Worm (Caenorhabditis elegans) whole organism, young adult: ENCODE measurements around the gene flap-1.

Source experiments
- B0035.1 ChIP-seq: sonication (generic microtip); optimal IDR thresholded peaks from 2 replicates; lab custom pipeline; 2016; ENCODE audit warnings: missing genetic modification characterization, mild to moderate bottlenecking, missing compliant biosample characterization, missing genotype, missing genetic modification reagents
- B0261.1 ChIP-seq: sonication (generic microtip); optimal IDR thresholded peaks from 2 replicates; lab custom pipeline; 2016; ENCODE audit warnings: mild to moderate bottlenecking, missing genetic modification characterization, moderate library complexity, missing compliant biosample characterization
- F22D6.2 ChIP-seq: sonication (generic microtip); optimal IDR thresholded peaks from 2 replicates; lab custom pipeline; 2016; ENCODE audit warnings: mild to moderate bottlenecking, missing genetic modification characterization, missing compliant biosample characterization
- F33H1.4 ChIP-seq: fragments of 200-800 bp; sonication (Bioruptor generic); IDR thresholded peaks from 2 replicates; pipeline ENCODE4 v1.3.6; 2022; ENCODE audit warnings: missing genetic modification reagents, missing genetic modification characterization, missing compliant biosample characterization
- F49E8.2 ChIP-seq: sonication (generic microtip); optimal IDR thresholded peaks from 3 replicates; lab custom pipeline; 2017; ENCODE audit warnings: missing genetic modification characterization, mild to moderate bottlenecking, missing compliant biosample characterization, antibody characterized with exemption, moderate library complexity; ENCODE audit not compliant: insufficient read depth
- F52B5.7 ChIP-seq: sonication (generic microtip); optimal IDR thresholded peaks from 2 replicates; lab custom pipeline; 2016; ENCODE audit warnings: mild to moderate bottlenecking, missing genetic modification characterization, missing compliant biosample characterization
- F55B11.4 ChIP-seq: sonication (generic microtip); optimal IDR thresholded peaks from 2 replicates; lab custom pipeline; 2016; ENCODE audit warnings: missing compliant biosample characterization, missing genetic modification characterization, borderline replicate concordance; ENCODE audit not compliant: insufficient read depth
- F57A8.1 ChIP-seq: fragments of 200-800 bp; sonication (Bioruptor generic); optimal IDR thresholded peaks from 2 replicates; lab custom pipeline; 2018; ENCODE audit warnings: mild to moderate bottlenecking, missing genetic modification characterization, moderate library complexity, missing compliant biosample characterization
- F57C9.4 ChIP-seq: sonication (generic microtip); optimal IDR thresholded peaks from 2 replicates; lab custom pipeline; 2017; ENCODE audit warnings: mild to moderate bottlenecking, missing genetic modification characterization, missing compliant biosample characterization
- T07F8.4 ChIP-seq: sonication (generic microtip); optimal IDR thresholded peaks from 2 replicates; lab custom pipeline; 2016; ENCODE audit warnings: mild to moderate bottlenecking, missing genetic modification characterization, moderate library complexity, missing compliant biosample characterization
- T26A5.8 ChIP-seq: sonication (generic microtip); optimal IDR thresholded peaks from 2 replicates; lab custom pipeline; 2016; ENCODE audit warnings: missing genetic modification characterization, missing compliant biosample characterization
- Y53F4B.3 ChIP-seq: fragments of 200-800 bp; sonication (Bioruptor generic); IDR thresholded peaks from 2 replicates; pipeline ENCODE4 v1.3.6; 2022; ENCODE audit warnings: missing genetic modification reagents, missing genetic modification characterization, missing compliant biosample characterization
- Y79H2A.3 ChIP-seq: fragments of 200-800 bp; sonication (Bioruptor generic); conservative IDR thresholded peaks from 2 replicates; pipeline ENCODE4 v1.3.6; 2022; ENCODE audit warnings: missing genetic modification reagents, missing genetic modification characterization, missing compliant biosample characterization
- Y95B8A.8 ChIP-seq: fragments of 200-800 bp; sonication (Bioruptor generic); IDR thresholded peaks from 2 replicates; pipeline ENCODE4 v1.3.6; 2022; ENCODE audit warnings: missing genetic modification reagents, missing genetic modification characterization, missing compliant biosample characterization
- ceh-27 ChIP-seq: fragments of 200-800 bp; sonication (Bioruptor generic); optimal IDR thresholded peaks from 2 replicates; lab custom pipeline; 2018; ENCODE audit warnings: mild to moderate bottlenecking, missing genetic modification characterization, moderate library complexity, missing compliant biosample characterization
- chd-7 ChIP-seq: sonication (generic microtip); optimal IDR thresholded peaks from 2 replicates; lab custom pipeline; 2016; ENCODE audit warnings: mild to moderate bottlenecking, missing genetic modification characterization, moderate library complexity, missing compliant biosample characterization
- dox-1 ChIP-seq: fragments of 200-800 bp; sonication (Bioruptor generic); IDR thresholded peaks from 2 replicates; pipeline ENCODE4 v1.3.6; 2022; ENCODE audit warnings: missing genetic modification reagents, missing genetic modification characterization, missing compliant biosample characterization
- dpl-1 ChIP-seq: fragments of 150-350 bp; optimal IDR thresholded peaks from 2 replicates; lab custom pipeline; 2014; ENCODE audit warnings: missing biosample characterization, missing genetic modification reagents, missing genetic modification characterization
- efl-1 ChIP-seq: fragments of 150-350 bp; optimal IDR thresholded peaks from 2 replicates; lab custom pipeline; 2014; ENCODE audit warnings: missing biosample characterization, missing genetic modification reagents, missing genetic modification characterization
- gei-17 ChIP-seq: fragments of 200-800 bp; sonication (Bioruptor generic); optimal IDR thresholded peaks from 2 replicates; lab custom pipeline; 2018; ENCODE audit warnings: mild to moderate bottlenecking, missing genetic modification characterization, missing compliant biosample characterization
- hlh-12 ChIP-seq: sonication (generic microtip); optimal IDR thresholded peaks from 2 replicates; lab custom pipeline; 2016; ENCODE audit warnings: missing genetic modification characterization, missing compliant biosample characterization
- hlh-26 ChIP-seq: fragments of 200-800 bp; sonication (Bioruptor generic); conservative IDR thresholded peaks from 2 replicates; pipeline ENCODE4 v1.3.6; 2022; ENCODE audit warnings: missing genetic modification reagents, missing genetic modification characterization, missing compliant biosample characterization
- hrde-1 ChIP-seq: sonication (generic microtip); optimal IDR thresholded peaks from 2 replicates; lab custom pipeline; 2016; ENCODE audit warnings: missing genetic modification characterization, mild to moderate bottlenecking, missing compliant biosample characterization, moderate library complexity, missing genotype, missing genetic modification reagents, borderline replicate concordance
- hsf-1 ChIP-seq: fragments of 200-800 bp; sonication (Bioruptor generic); IDR thresholded peaks from 2 replicates; pipeline ENCODE4 v1.3.6; 2022; ENCODE audit warnings: missing genetic modification reagents, missing genetic modification characterization, missing compliant biosample characterization
- lin-40 ChIP-seq: sonication (generic microtip); optimal IDR thresholded peaks from 2 replicates; lab custom pipeline; 2016; ENCODE audit warnings: missing genetic modification characterization, mild to moderate bottlenecking, missing compliant biosample characterization, missing genotype, missing genetic modification reagents
- madf-3 ChIP-seq: fragments of 200-800 bp; sonication (Bioruptor generic); IDR thresholded peaks from 2 replicates; pipeline ENCODE4 v1.3.6; 2022; ENCODE audit warnings: missing genetic modification reagents, missing genetic modification characterization, missing compliant biosample characterization
- madf-6 ChIP-seq: fragments of 200-800 bp; sonication (Bioruptor generic); IDR thresholded peaks from 2 replicates; pipeline ENCODE4 v1.3.6; 2022; ENCODE audit warnings: missing genetic modification reagents, missing genetic modification characterization, missing compliant biosample characterization
- madf-8 ChIP-seq: fragments of 200-800 bp; sonication (Bioruptor generic); conservative IDR thresholded peaks from 2 replicates; pipeline ENCODE4 v1.3.6; 2022; ENCODE audit warnings: missing genetic modification reagents, missing genetic modification characterization, missing compliant biosample characterization
- mel-28 ChIP-seq: sonication (generic microtip); optimal IDR thresholded peaks from 2 replicates; lab custom pipeline; 2016; ENCODE audit warnings: borderline replicate concordance, mild to moderate bottlenecking, missing genetic modification characterization, missing compliant biosample characterization
- mes-4 ChIP-seq: sonication (generic microtip); optimal IDR thresholded peaks from 2 replicates; lab custom pipeline; 2016; ENCODE audit warnings: missing genotype, missing genetic modification characterization, missing compliant biosample characterization
- nfya-1 ChIP-seq: sonication (generic microtip); optimal IDR thresholded peaks from 2 replicates; lab custom pipeline; 2017; ENCODE audit warnings: antibody characterized with exemption, missing compliant biosample characterization, missing genetic modification characterization, borderline replicate concordance; ENCODE audit not compliant: insufficient read depth
- nfyb-1 ChIP-seq: fragments of 200-800 bp; sonication (Bioruptor generic); IDR thresholded peaks from 2 replicates; pipeline ENCODE4 v1.3.6; 2022; ENCODE audit warnings: missing genetic modification reagents, missing genetic modification characterization, missing compliant biosample characterization
- nhr-179 ChIP-seq: sonication (generic microtip); optimal IDR thresholded peaks from 2 replicates; lab custom pipeline; 2016; ENCODE audit warnings: mild to moderate bottlenecking, missing genetic modification characterization, missing compliant biosample characterization
- nhr-80 ChIP-seq: sonication (generic microtip); optimal IDR thresholded peaks from 2 replicates; lab custom pipeline; 2016; ENCODE audit warnings: missing genetic modification characterization, missing compliant biosample characterization
- pbrm-1 ChIP-seq: fragments of 200-800 bp; sonication (Bioruptor generic); IDR thresholded peaks from 2 replicates; pipeline ENCODE4 v1.3.6; 2022; ENCODE audit warnings: missing genetic modification reagents, missing genetic modification characterization, missing compliant biosample characterization
- pha-4 ChIP-seq: fragments of 150-350 bp; sonication (generic microtip); optimal IDR thresholded peaks from 2 replicates; lab custom pipeline; 2014; ENCODE audit warnings: missing biosample characterization, missing genetic modification reagents, missing genetic modification characterization
- rpc-1 ChIP-seq, 2 experiments: fragments of 150-350 bp in 1 of 2; sonication (generic microtip) in 1 of 2; optimal IDR thresholded peaks; 2 replicates each; lab custom pipeline; 2014 to 2018; ENCODE audit warnings: missing biosample characterization in 1 of 2, missing genetic modification characterization in 1 of 2, missing genetic modification reagents in 1 of 2, missing genotype in 1 of 2
- tbx-9 ChIP-seq: sonication (generic microtip); optimal IDR thresholded peaks from 2 replicates; lab custom pipeline; 2016; ENCODE audit warnings: borderline replicate concordance, missing genetic modification characterization, inconsistent platforms, missing compliant biosample characterization
- zfh-2 ChIP-seq: fragments of 200-800 bp; sonication (Bioruptor generic); conservative IDR thresholded peaks from 2 replicates; pipeline ENCODE4 v1.3.6; 2022; ENCODE audit warnings: missing genetic modification reagents, missing genetic modification characterization, missing compliant biosample characterization
- ztf-28 ChIP-seq: fragments of 200-800 bp; sonication (Bioruptor generic); IDR thresholded peaks from 2 replicates; pipeline ENCODE4 v1.3.6; 2022; ENCODE audit warnings: missing genetic modification reagents, missing genetic modification characterization, missing compliant biosample characterization
- ztf-3 ChIP-seq: fragments of 200-800 bp; sonication (Bioruptor generic); optimal IDR thresholded peaks from 2 replicates; lab custom pipeline; 2018; ENCODE audit warnings: mild to moderate bottlenecking, missing genetic modification characterization, missing compliant biosample characterization
- ztf-6 ChIP-seq: fragments of 200-800 bp; sonication (Bioruptor generic); IDR thresholded peaks from 2 replicates; pipeline ENCODE4 v1.3.6; 2022; ENCODE audit warnings: missing genetic modification reagents, missing genetic modification characterization, missing compliant biosample characterization

Gene flap-1

DNA sequence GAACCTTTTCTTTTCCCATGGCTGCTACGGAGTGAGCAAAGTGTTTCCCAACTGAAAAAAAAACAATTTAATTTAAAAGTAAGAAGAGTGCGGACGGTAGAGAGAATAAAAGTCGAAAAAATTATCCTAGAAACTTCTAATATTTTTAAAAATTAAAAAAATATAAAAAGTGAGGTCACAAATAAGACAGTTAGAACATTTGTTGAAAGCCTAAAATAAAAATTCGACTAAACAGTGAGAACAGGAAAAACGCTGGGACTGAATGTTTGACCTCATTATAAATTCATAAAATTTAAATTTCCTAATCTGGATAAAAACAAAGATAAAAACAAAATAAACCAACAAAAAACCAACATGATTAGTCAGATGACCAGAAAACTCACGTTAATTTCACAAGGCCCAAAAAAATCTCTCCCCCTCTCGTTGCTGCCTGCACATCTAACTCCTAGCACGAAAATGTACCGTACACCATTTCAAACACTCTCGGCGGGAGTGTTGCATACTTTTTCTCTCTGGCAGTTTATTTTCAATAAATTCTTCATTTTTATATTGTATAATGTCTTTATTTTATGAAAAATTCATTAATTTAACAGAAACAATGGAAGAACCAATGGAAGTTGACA lies 43.1 kb upstream of the flap-1 start, which contains the start of the genes eef-1A.1 and rfc-4 (continued):
- TF ChIP-seq dox-1 (GFP tag; lab: Robert Waterston, UW): peak; percentile 93
- 0 out of 2 replicates have a peak, but pooled peaks have one; percentile 17 for TF ChIP-seq ztf-6 (GFP tag; lab: Robert Waterston, UW)
- TF ChIP-seq Y79H2A.3 (GFP tag; lab: Robert Waterston, UW): no peak
- no peak for TF ChIP-seq zfh-2
- TF ChIP-seq nfyb-1 (GFP tag; lab: Robert Waterston, UW): peak; percentile 94
- TF ChIP-seq gei-17 (GFP tag; lab: Kevin White, UChicago): peak; percentile 58
- TF ChIP-seq lin-40 (tag; lab: Kevin White, UChicago): peak; percentile 89
- TF ChIP-seq mel-28 (tag; lab: Kevin White, UChicago): no peak
- TF ChIP-seq madf-6 (GFP tag; lab: Robert Waterston, UW): peak; percentile 91
- no peak for TF ChIP-seq T26A5.8 (tag; lab: Kevin White, UChicago)
- peak; percentile 68 for TF ChIP-seq hsf-1
- no peak for TF ChIP-seq F57A8.1 (GFP tag; lab: Kevin White, UChicago)
- peak; percentile 66 for TF ChIP-seq madf-8 (GFP tag; lab: Robert Waterston, UW)
- TF ChIP-seq B0035.1: peak; percentile 52
- TF ChIP-seq madf-3: peak; percentile 94
- no peak for TF ChIP-seq F52B5.7 (tag; lab: Kevin White, UChicago)
- peak; percentile 15 for TF ChIP-seq B0261.1 (tag; lab: Kevin White, UChicago)
- no peak for TF ChIP-seq F57C9.4 (tag; lab: Kevin White, UChicago)
- TF ChIP-seq nfya-1 (tag; lab: Kevin White, UChicago): no peak
- no peak for TF ChIP-seq T07F8.4
- peak; percentile 55 for TF ChIP-seq F22D6.2 (tag; lab: Kevin White, UChicago)
- TF ChIP-seq Y95B8A.8 (GFP tag; lab: Robert Waterston, UW): peak; percentile 70; the same call in 1 of the 2 replicates
- TF ChIP-seq hrde-1 (tag; lab: Kevin White, UChicago): peak; percentile 20
- no peak for TF ChIP-seq hlh-26 (GFP tag; lab: Robert Waterston, UW)
- TF ChIP-seq rpc-1 (optimal IDR thresholded peaks at IDR 0.05; lab: Kevin White, UChicago): peak; percentile 16
- TF ChIP-seq rpc-1 (tag; optimal IDR thresholded peaks at IDR 0.05; lab: Kevin White, UChicago): no peak
- peak; percentile 96 for TF ChIP-seq ceh-27 (GFP tag; lab: Kevin White, UChicago)
- peak; percentile 75 for TF ChIP-seq chd-7 (tag; lab: Kevin White, UChicago)
- no peak for TF ChIP-seq F55B11.4
- no peak for TF ChIP-seq hlh-12 (tag; lab: Kevin White, UChicago)
- TF ChIP-seq nhr-179 (tag; lab: Kevin White, UChicago): no peak
- TF ChIP-seq tbx-9 (tag; lab: Kevin White, UChicago): no peak
- TF ChIP-seq, all 124 proteins: peak for 74

DNA sequence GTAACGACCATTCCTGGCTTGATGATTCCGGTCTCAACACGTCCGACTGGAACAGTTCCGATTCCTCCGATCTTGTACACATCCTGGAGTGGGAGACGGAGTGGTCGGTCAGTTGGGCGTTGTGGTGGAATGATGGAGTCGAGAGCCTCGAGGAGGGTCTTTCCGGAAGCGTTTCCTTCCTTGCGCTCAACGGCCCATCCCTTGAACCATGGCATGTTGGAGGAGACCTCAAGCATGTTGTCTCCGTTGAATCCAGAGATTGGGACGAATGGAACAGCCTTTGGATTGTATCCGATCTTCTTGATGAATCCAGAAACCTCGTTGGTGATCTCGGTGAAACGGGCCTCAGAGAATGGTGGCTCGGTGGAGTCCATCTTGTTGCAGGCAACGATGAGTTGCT lies 42.1 kb upstream of the flap-1 start:
- no peak for TF ChIP-seq F22D6.2 (tag; lab: Kevin White, UChicago)
- no peak for TF ChIP-seq Y53F4B.3 (GFP tag; lab: Robert Waterston, UW)
- peak; percentile 10 for TF ChIP-seq efl-1 (GFP tag; lab: Kevin White, UChicago)
- no peak for TF ChIP-seq mes-4 (tag; lab: Kevin White, UChicago)
- peak; percentile 67; the same call in 1 of the 2 replicates for TF ChIP-seq zfh-2
- no peak for TF ChIP-seq ztf-6 (GFP tag; lab: Robert Waterston, UW)
- TF ChIP-seq dpl-1: no peak
- TF ChIP-seq ztf-28 (GFP tag; lab: Robert Waterston, UW): no peak
- TF ChIP-seq F33H1.4 (GFP tag; lab: Robert Waterston, UW): no peak
- no peak for TF ChIP-seq ztf-3 (GFP tag; lab: Kevin White, UChicago)
- no peak for TF ChIP-seq F49E8.2 (tag; lab: Kevin White, UChicago)
- no peak for TF ChIP-seq B0261.1 (tag; lab: Kevin White, UChicago)
- TF ChIP-seq dox-1 (GFP tag; lab: Robert Waterston, UW): peak; percentile 33; the same call in 1 of the 2 replicates
- no peak for TF ChIP-seq nhr-80 (tag; lab: Kevin White, UChicago)
- no peak for TF ChIP-seq pha-4 (tag; lab: Kevin White, UChicago)
- 0 out of 2 replicates have a peak, but pooled peaks have one; percentile 19 for TF ChIP-seq pbrm-1 (GFP tag; lab: Robert Waterston, UW)
